Fruit fly (Drosophila melanogaster) whole organism, embryonic: Measurements from ENCODE around the gene Nulp1.

Source experiments
- CG17829 ChIP-seq: fragments of 200-800 bp; optimal IDR thresholded peaks from 2 replicates; lab custom pipeline; 2019; ENCODE audit warnings: missing biosample characterization, mild to moderate bottlenecking, missing genetic modification characterization, moderate library complexity
- CG6272 ChIP-seq: fragments of 200-800 bp; sonication (Bioruptor generic); IDR thresholded peaks from 2 replicates; pipeline ENCODE4 v1.3.6; 2022; ENCODE audit warnings: missing biosample characterization, missing genetic modification characterization
- Mad ChIP-seq: fragments of 200-800 bp; sonication (Bioruptor generic); optimal IDR thresholded peaks from 2 replicates; lab custom pipeline; 2016; ENCODE audit warnings: missing biosample characterization, missing genetic modification characterization
- her ChIP-seq: fragments of 200-800 bp; sonication (Bioruptor generic); optimal IDR thresholded peaks from 2 replicates; lab custom pipeline; 2016; ENCODE audit warnings: missing biosample characterization, missing genetic modification characterization
- insv ChIP-seq, 2 experiments: fragments of 200-800 bp; sonication (Bioruptor generic); optimal IDR thresholded peaks; 3 replicates each; lab custom pipeline; 2016 to 2018; ENCODE audit warnings: missing biosample characterization in 2 of 2, missing genetic modification characterization in 2 of 2
- pan ChIP-seq, 4 experiments: fragments of >200 bp in 3 of 4; fragments of 200-800 bp in 1 of 4; sonication (Bioruptor generic) in 1 of 4; optimal IDR thresholded peaks in 3 of 4; IDR thresholded peaks in 1 of 4; 2 replicates each; pipeline versions ENCODE4 v1.3.6 to Lab custom; 2017 to 2022; ENCODE audit warnings: missing biosample characterization in 2 of 4, missing genetic modification characterization in 2 of 4, mixed read lengths in 1 of 4
- tna ChIP-seq: fragments of 200-800 bp; sonication (Bioruptor generic); IDR thresholded peaks from 2 replicates; pipeline ENCODE4 v1.3.6; 2022; ENCODE audit warnings: missing biosample characterization, missing genetic modification characterization; ENCODE audit not compliant: partially characterized antibody
- ttk ChIP-seq: fragments of 200-800 bp; sonication (Bioruptor generic); IDR thresholded peaks from 2 replicates; pipeline ENCODE4 v2.1.2; 2022; ENCODE audit warnings: missing biosample characterization, missing genetic modification characterization
- wor ChIP-seq: fragments of 200-800 bp; sonication (Bioruptor generic); IDR thresholded peaks from 2 replicates; pipeline ENCODE4 v1.3.6; 2022; ENCODE audit warnings: missing biosample characterization, missing genetic modification characterization

DNA sequence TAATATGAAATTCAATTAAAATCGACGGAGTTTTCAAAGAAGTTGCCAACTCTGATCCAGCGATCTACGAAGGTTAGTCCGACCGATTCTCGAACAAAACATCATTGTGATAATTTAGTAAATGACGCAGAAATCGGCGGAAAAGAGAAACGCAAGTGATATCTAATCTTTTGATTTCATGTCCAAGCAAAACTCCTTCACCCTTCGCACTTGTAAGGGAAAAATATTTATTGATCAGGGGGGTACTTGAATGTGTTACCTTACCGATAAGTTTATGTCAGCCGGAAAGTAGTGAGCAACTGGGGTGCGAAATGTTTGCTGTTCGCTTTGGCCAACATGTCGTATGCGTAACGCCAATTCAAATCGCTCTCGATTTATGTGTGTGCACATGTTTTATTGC lies 13.1 kb upstream of the Nulp1 start:
- TF ChIP-seq ttk (GFP tag; lab: Robert Waterston, UW) (no peak), tna (GFP tag; lab: Robert Waterston, UW) (no peak), CG6272 (GFP tag; lab: Robert Waterston, UW) (no peak), CG17829 (tag; lab: Kevin White, UChicago) (no peak), her (GFP tag; lab: Kevin White, UChicago) (no peak), wor (GFP tag; lab: Robert Waterston, UW) (no peak), Mad (no peak), pan (optimal IDR thresholded peaks at IDR 0.05; lab: Kevin White, UChicago) (no peak), pan (GFP tag; optimal IDR thresholded peaks at IDR 0.05 in 1 of 2, IDR thresholded peaks at IDR 0.05 in 1 of 2) (no peak), insv (GFP tag; optimal IDR thresholded peaks at IDR 0.05; lab: Kevin White, UChicago) (no peak)
